Fruit fly (Drosophila melanogaster) whole organism, embryonic: Measurements from ENCODE around the gene CG10286.

Experiments
- Bdp1 ChIP-seq: fragments of 200-800 bp; sonication (Bioruptor generic); optimal IDR thresholded peaks from 3 replicates; lab custom pipeline; 2016; ENCODE audit warnings: missing biosample characterization, missing genetic modification characterization
- Blimp-1 ChIP-seq: fragments of 200-800 bp; sonication (Bioruptor generic); optimal IDR thresholded peaks from 3 replicates; lab custom pipeline; 2018; ENCODE audit warnings: missing biosample characterization, missing genetic modification characterization, mild to moderate bottlenecking, moderate library complexity, missing genetic modification reagents
- Bteb2 ChIP-seq: fragments of 200-800 bp; sonication (Bioruptor generic); optimal IDR thresholded peaks from 2 replicates; lab custom pipeline; 2016; ENCODE audit warnings: missing biosample characterization, missing genetic modification characterization
- CG10366 ChIP-seq: fragments of 200-800 bp; sonication (Bioruptor generic); IDR thresholded peaks from 2 replicates; pipeline ENCODE4 v1.3.6; 2022; ENCODE audit warnings: missing biosample characterization, missing genetic modification characterization
- CG10654 ChIP-seq: fragments of 200-800 bp; sonication (Bioruptor generic); optimal IDR thresholded peaks from 2 replicates; lab custom pipeline; 2016; ENCODE audit warnings: missing biosample characterization, missing genetic modification characterization
- CG11504 ChIP-seq: fragments of 200-800 bp; sonication (Bioruptor generic); optimal IDR thresholded peaks from 3 replicates; lab custom pipeline; 2019; ENCODE audit warnings: missing biosample characterization, mild to moderate bottlenecking, missing genetic modification characterization, moderate library complexity
- CG13287 ChIP-seq: fragments of 200-800 bp; sonication (Bioruptor generic); IDR thresholded peaks from 2 replicates; pipeline ENCODE4 v1.3.6; 2022; ENCODE audit warnings: missing biosample characterization, missing genetic modification characterization; ENCODE audit not compliant: partially characterized antibody
- CG13775 ChIP-seq: fragments of 200-800 bp; sonication (Bioruptor generic); optimal IDR thresholded peaks from 3 replicates; lab custom pipeline; 2017; ENCODE audit warnings: missing biosample characterization, mild to moderate bottlenecking, missing genetic modification characterization
- CG14050 ChIP-seq: fragments of 200-800 bp; sonication (Bioruptor generic); IDR thresholded peaks from 3 replicates; pipeline ENCODE4 v1.3.6; 2022; ENCODE audit warnings: missing biosample characterization, missing genetic modification characterization
- CG14667 ChIP-seq: fragments of 200-800 bp; sonication (Bioruptor generic); IDR thresholded peaks from 2 replicates; pipeline ENCODE4 v1.3.6; 2022; ENCODE audit warnings: missing biosample characterization, missing genetic modification characterization
- CG15479 ChIP-seq: fragments of 200-800 bp; sonication (Bioruptor generic); optimal IDR thresholded peaks from 3 replicates; lab custom pipeline; 2019; ENCODE audit warnings: missing biosample characterization, mild to moderate bottlenecking, missing genetic modification characterization, moderate library complexity
- CG17829 ChIP-seq: fragments of 200-800 bp; optimal IDR thresholded peaks from 2 replicates; lab custom pipeline; 2019; ENCODE audit warnings: missing biosample characterization, mild to moderate bottlenecking, missing genetic modification characterization, moderate library complexity
- CG3065 ChIP-seq: fragments of 200-800 bp; sonication (Bioruptor generic); optimal IDR thresholded peaks from 2 replicates; lab custom pipeline; 2016; ENCODE audit warnings: missing biosample characterization, missing genetic modification characterization
- CG31224 ChIP-seq: fragments of 200-800 bp; sonication (Bioruptor generic); IDR thresholded peaks from 2 replicates; pipeline ENCODE4 v1.3.6; 2022; ENCODE audit warnings: missing biosample characterization, missing genetic modification characterization
- CG3407 ChIP-seq: fragments of 200-800 bp; sonication (Bioruptor generic); optimal IDR thresholded peaks from 2 replicates; lab custom pipeline; 2018; ENCODE audit warnings: missing biosample characterization, mild to moderate bottlenecking, missing genetic modification characterization
- CG4282 ChIP-seq: fragments of 200-800 bp; sonication (Bioruptor generic); optimal IDR thresholded peaks from 2 replicates; lab custom pipeline; 2016; ENCODE audit warnings: missing biosample characterization, missing genetic modification characterization
- CG5245 ChIP-seq: fragments of 200-800 bp; sonication (Bioruptor generic); optimal IDR thresholded peaks from 3 replicates; lab custom pipeline; 2016; ENCODE audit warnings: missing biosample characterization, missing genetic modification characterization
- CG6683 ChIP-seq: fragments of 200-800 bp; sonication (Bioruptor generic); optimal IDR thresholded peaks from 2 replicates; lab custom pipeline; 2017; ENCODE audit warnings: missing biosample characterization, mild to moderate bottlenecking, missing genetic modification characterization, missing genetic modification reagents
- CG7745 ChIP-seq: fragments of 200-800 bp; sonication (Bioruptor generic); optimal IDR thresholded peaks from 2 replicates; lab custom pipeline; 2018; ENCODE audit warnings: missing biosample characterization, mild to moderate bottlenecking, missing genetic modification characterization, moderate library complexity
- CG9817 ChIP-seq: fragments of 200-800 bp; sonication (Bioruptor generic); optimal IDR thresholded peaks from 2 replicates; lab custom pipeline; 2018; ENCODE audit warnings: missing biosample characterization, mild to moderate bottlenecking, missing genetic modification characterization, moderate library complexity
- Deaf1 ChIP-seq: fragments of 200-800 bp; optimal IDR thresholded peaks from 3 replicates; lab custom pipeline; 2019; ENCODE audit warnings: missing biosample characterization, mild to moderate bottlenecking, missing genetic modification characterization, moderate library complexity
- E2f1 ChIP-seq: fragments of 200-800 bp; sonication (Bioruptor generic); IDR thresholded peaks from 2 replicates; pipeline ENCODE4 v1.3.6; 2022; ENCODE audit warnings: missing biosample characterization, missing genetic modification characterization
- Hr3 ChIP-seq: fragments of 200-800 bp; sonication (Bioruptor generic); optimal IDR thresholded peaks from 3 replicates; lab custom pipeline; 2016; ENCODE audit warnings: missing biosample characterization, missing genetic modification characterization
- Hr39 ChIP-seq: fragments of >200 bp; optimal IDR thresholded peaks from 2 replicates; lab custom pipeline; 2017
- Hsf ChIP-seq: fragments of 200-800 bp; sonication (Bioruptor generic); optimal IDR thresholded peaks from 3 replicates; lab custom pipeline; 2016; ENCODE audit warnings: missing biosample characterization, missing genetic modification characterization
- Lpt ChIP-seq: fragments of >200 bp; optimal IDR thresholded peaks from 2 replicates; lab custom pipeline; 2018; ENCODE audit warnings: missing biosample characterization, missing genetic modification characterization
- Ptx1 ChIP-seq: fragments of 200-800 bp; sonication (Bioruptor generic); IDR thresholded peaks from 2 replicates; pipeline ENCODE4 v1.3.6; 2022; ENCODE audit warnings: missing biosample characterization, missing genetic modification characterization
- Six4 ChIP-seq: fragments of 200-800 bp; sonication (Bioruptor generic); optimal IDR thresholded peaks from 2 replicates; lab custom pipeline; 2016; ENCODE audit warnings: missing biosample characterization, missing genetic modification characterization
- Trl ChIP-seq, 3 experiments: fragments of >200 bp in 2 of 3; fragments of 200-800 bp in 1 of 3; sonication (Bioruptor generic) in 1 of 3; optimal IDR thresholded peaks; 2 replicates in 1 of 3; 3 replicates in 2 of 3; lab custom pipeline; 2016 to 2017; ENCODE audit warnings: missing biosample characterization in 1 of 3, missing genetic modification characterization in 1 of 3
- Usf ChIP-seq: fragments of 200-800 bp; sonication (Bioruptor generic); optimal IDR thresholded peaks from 2 replicates; lab custom pipeline; 2017; ENCODE audit warnings: missing genotype, missing biosample characterization, missing genetic modification characterization
- Xbp1 ChIP-seq: fragments of 200-800 bp; sonication (Bioruptor generic); optimal IDR thresholded peaks from 3 replicates; lab custom pipeline; 2016; ENCODE audit warnings: missing biosample characterization, mild to moderate bottlenecking, missing genetic modification characterization
- al ChIP-seq: fragments of 200-800 bp; sonication (Bioruptor generic); IDR thresholded peaks from 2 replicates; pipeline ENCODE4 v1.3.6; 2022; ENCODE audit warnings: missing biosample characterization, missing genetic modification characterization
- az2 ChIP-seq: fragments of 200-800 bp; sonication (Bioruptor generic); optimal IDR thresholded peaks from 3 replicates; lab custom pipeline; 2016; ENCODE audit warnings: missing biosample characterization, missing genetic modification characterization
- caup ChIP-seq: fragments of 200-800 bp; sonication (Bioruptor generic); optimal IDR thresholded peaks from 3 replicates; lab custom pipeline; 2017; ENCODE audit warnings: missing biosample characterization, mild to moderate bottlenecking, missing genetic modification characterization, moderate library complexity; ENCODE audit not compliant: severe bottlenecking
- cg ChIP-seq: fragments of 200-800 bp; sonication (Bioruptor generic); optimal IDR thresholded peaks from 3 replicates; lab custom pipeline; 2019; ENCODE audit warnings: missing biosample characterization, mild to moderate bottlenecking, missing genetic modification characterization, moderate library complexity
- chm ChIP-seq: fragments of 200-800 bp; sonication (Bioruptor generic); IDR thresholded peaks from 2 replicates; pipeline ENCODE4 v1.3.6; 2022; ENCODE audit warnings: missing biosample characterization, missing genetic modification characterization
- crol ChIP-seq: fragments of 200-800 bp; sonication (Bioruptor generic); IDR thresholded peaks from 2 replicates; pipeline ENCODE4 v1.3.6; 2022; ENCODE audit warnings: missing biosample characterization, missing genetic modification characterization
- esg ChIP-seq: fragments of 200-800 bp; sonication (Bioruptor generic); conservative IDR thresholded peaks from 2 replicates; pipeline ENCODE4 v1.3.6; 2022; ENCODE audit warnings: missing biosample characterization, missing genetic modification characterization
- fd102C ChIP-seq: fragments of 200-800 bp; sonication (Bioruptor generic); optimal IDR thresholded peaks from 2 replicates; lab custom pipeline; 2018; ENCODE audit warnings: missing biosample characterization, mild to moderate bottlenecking, missing genetic modification characterization, moderate library complexity
- fu2 ChIP-seq: fragments of 200-800 bp; sonication (Bioruptor generic); optimal IDR thresholded peaks from 2 replicates; lab custom pipeline; 2016; ENCODE audit warnings: missing biosample characterization, missing genetic modification characterization
- gsb-n ChIP-seq: fragments of 200-800 bp; sonication (Bioruptor generic); optimal IDR thresholded peaks from 3 replicates; lab custom pipeline; 2018; ENCODE audit warnings: missing biosample characterization, mild to moderate bottlenecking, missing genetic modification characterization
- jumu ChIP-seq: fragments of 200-800 bp; sonication (Bioruptor generic); optimal IDR thresholded peaks from 3 replicates; lab custom pipeline; 2016; ENCODE audit warnings: missing biosample characterization, missing genetic modification characterization
- pho ChIP-seq: fragments of 200-800 bp; sonication (Bioruptor generic); optimal IDR thresholded peaks from 2 replicates; lab custom pipeline; 2016; ENCODE audit warnings: missing biosample characterization, missing genetic modification characterization
- pita ChIP-seq: fragments of 200-800 bp; sonication (Bioruptor generic); optimal IDR thresholded peaks from 2 replicates; lab custom pipeline; 2017; ENCODE audit warnings: missing biosample characterization, mild to moderate bottlenecking, missing genetic modification characterization
- pum ChIP-seq: fragments of 200-800 bp; sonication (Bioruptor generic); optimal IDR thresholded peaks from 2 replicates; lab custom pipeline; 2016; ENCODE audit warnings: missing biosample characterization, missing genetic modification characterization
- repo ChIP-seq: fragments of 200-800 bp; sonication (Bioruptor generic); optimal IDR thresholded peaks from 2 replicates; lab custom pipeline; 2016; ENCODE audit warnings: missing biosample characterization, missing genetic modification characterization
- sd ChIP-seq: fragments of 200-800 bp; sonication (Bioruptor generic); optimal IDR thresholded peaks from 3 replicates; lab custom pipeline; 2018; ENCODE audit warnings: missing biosample characterization, mild to moderate bottlenecking, missing genetic modification characterization, moderate library complexity
- sqz ChIP-seq: fragments of 200-800 bp; sonication (Bioruptor generic); optimal IDR thresholded peaks from 3 replicates; lab custom pipeline; 2018; ENCODE audit warnings: missing biosample characterization, mild to moderate bottlenecking, missing genetic modification characterization
- stc ChIP-seq: fragments of 200-800 bp; sonication (Bioruptor generic); IDR thresholded peaks from 2 replicates; pipeline ENCODE4 v1.3.6; 2022; ENCODE audit warnings: missing biosample characterization, missing genetic modification characterization

The CG10286 gene

DNA sequence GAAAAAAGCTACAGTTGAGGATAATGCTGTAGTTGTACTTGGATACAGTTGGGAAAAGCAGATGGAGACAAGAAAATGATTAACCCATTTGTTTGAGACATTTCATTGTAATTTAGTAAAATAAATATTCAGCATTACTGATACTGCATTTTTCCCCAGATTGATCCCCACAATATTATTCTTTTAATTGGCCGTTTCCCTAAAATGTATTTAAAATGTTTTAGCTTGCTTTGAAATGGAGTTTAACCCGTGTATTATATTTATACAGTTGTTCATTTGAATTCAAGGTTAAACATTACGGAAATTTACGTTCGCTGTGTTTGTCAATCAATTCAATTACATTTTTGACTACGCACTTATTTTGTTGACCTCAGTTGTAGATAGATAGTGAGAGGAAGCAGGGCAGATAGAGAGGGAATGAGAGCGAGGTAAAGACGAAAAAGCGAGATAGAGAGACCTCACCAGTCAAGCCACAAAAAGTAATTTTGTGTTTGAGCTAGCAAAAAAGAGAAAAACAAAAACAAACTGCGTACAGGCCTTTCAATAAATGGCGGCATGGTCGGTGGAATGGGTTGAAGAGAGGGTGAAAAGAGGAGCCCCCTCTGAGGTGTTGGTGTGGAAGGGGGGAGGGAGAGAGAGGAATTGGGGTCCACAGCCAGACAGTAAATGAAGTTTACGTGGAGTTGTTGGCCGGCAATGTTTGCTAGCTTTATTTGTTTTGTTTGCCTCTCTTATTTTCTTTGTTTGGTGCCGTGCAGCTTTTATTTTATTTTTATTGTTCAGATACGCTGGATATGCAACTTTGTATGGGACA lies 41.9 kb downstream of the CG10286 start (continued):
- peak; percentile 51 for TF ChIP-seq CG10654 (GFP tag; lab: Kevin White, UChicago)
- TF ChIP-seq Usf (GFP tag; lab: Kevin White, UChicago), result peak; percentile 86
- peak; percentile 64 for TF ChIP-seq esg (GFP tag; lab: Robert Waterston, UW)
- TF ChIP-seq Ptx1 (GFP tag; lab: Robert Waterston, UW), result peak; percentile 71
- TF ChIP-seq Hr39 (lab: Kevin White, UChicago), result no peak
- TF ChIP-seq Xbp1 (GFP tag; lab: Kevin White, UChicago), result peak; percentile 89
- peak; percentile 81 for TF ChIP-seq Six4 (GFP tag; lab: Kevin White, UChicago)
- TF ChIP-seq caup (GFP tag; lab: Kevin White, UChicago), result peak; percentile 77
- peak; percentile 6 for TF ChIP-seq fd102C
- peak; percentile 68 for TF ChIP-seq jumu (GFP tag; lab: Kevin White, UChicago)
- TF ChIP-seq sqz (GFP tag; lab: Kevin White, UChicago), result peak; percentile 77
- TF ChIP-seq pho (GFP tag; lab: Kevin White, UChicago), result peak; percentile 89
- peak; percentile 18 for TF ChIP-seq cg (GFP tag; lab: Kevin White, UChicago)
- no peak for TF ChIP-seq CG15479 (GFP tag; lab: Kevin White, UChicago)
- peak; percentile 58; the same call in 1 of the 2 replicates for TF ChIP-seq CG10366 (GFP tag; lab: Robert Waterston, UW)
- TF ChIP-seq CG6683, result peak; percentile 80
- TF ChIP-seq E2f1 (GFP tag; lab: Robert Waterston, UW), result no peak; the same call in 1 of the 2 replicates
- peak; percentile 78 for TF ChIP-seq Blimp-1 (GFP tag; lab: Kevin White, UChicago)
- TF ChIP-seq stc (GFP tag; lab: Robert Waterston, UW), result peak; percentile 62; the same call in 1 of the 2 replicates
- peak; percentile 52 for TF ChIP-seq CG14667
- TF ChIP-seq CG9817, result peak; percentile 80
- peak; percentile 70 for TF ChIP-seq repo
- TF ChIP-seq Bdp1, result peak; percentile 59
- TF ChIP-seq CG5245, result peak; percentile 60
- TF ChIP-seq Hr3 (GFP tag; lab: Kevin White, UChicago), result peak; percentile 86
- TF ChIP-seq pita (GFP tag; lab: Kevin White, UChicago), result no peak
- peak; percentile 46; the same call in 1 of the 3 replicates for TF ChIP-seq CG14050
- TF ChIP-seq Deaf1, result peak; percentile 72
- TF ChIP-seq Lpt (GFP tag; lab: Kevin White, UChicago), result no peak
- peak; percentile 89 for TF ChIP-seq Hsf
- TF ChIP-seq CG4282 (GFP tag; lab: Kevin White, UChicago), result no peak
- TF ChIP-seq pum (GFP tag; lab: Kevin White, UChicago), result peak; percentile 81
- peak; percentile 72 for TF ChIP-seq fu2 (GFP tag; lab: Kevin White, UChicago)
- peak; percentile 81 for TF ChIP-seq gsb-n (tag; lab: Kevin White, UChicago)
- no peak; the same call in 1 of the 2 replicates for TF ChIP-seq al
- peak; percentile 88 for TF ChIP-seq CG13775 (GFP tag; lab: Kevin White, UChicago)
- TF ChIP-seq CG7745 (tag; lab: Kevin White, UChicago), result no peak
- peak; percentile 99 for TF ChIP-seq crol (GFP tag; lab: Robert Waterston, UW)
- TF ChIP-seq CG3407, result no peak
- peak; percentile 89 for TF ChIP-seq az2
- peak; percentile 88 for TF ChIP-seq CG17829
- peak; percentile 94 for TF ChIP-seq CG11504
- TF ChIP-seq CG3065 (GFP tag; lab: Kevin White, UChicago), result peak; percentile 61
- TF ChIP-seq chm (GFP tag; lab: Robert Waterston, UW), result peak; percentile 55
- TF ChIP-seq Trl (optimal IDR thresholded peaks at IDR 0.05; lab: Kevin White, UChicago), result peak; percentile 69 to 87
- peak; percentile 44 for TF ChIP-seq Trl (GFP tag; optimal IDR thresholded peaks at IDR 0.05; lab: Kevin White, UChicago)
- TF ChIP-seq CG31224 (GFP tag; lab: Robert Waterston, UW), result peak; percentile 51
- peak; percentile 58 for TF ChIP-seq sd (tag; lab: Kevin White, UChicago)
- peak; percentile 16; the same call in 1 of the 2 replicates for TF ChIP-seq CG13287 (GFP tag; lab: Robert Waterston, UW)
- TF ChIP-seq Bteb2 (GFP tag; lab: Kevin White, UChicago), result peak; percentile 73
